Worm (Caenorhabditis elegans) whole organism, young adult: ENCODE data around the gene F44F4.9.

Experiments
- B0336.3 ChIP-seq: fragments of 200-800 bp; sonication (Bioruptor generic); IDR thresholded peaks from 2 replicates; pipeline ENCODE4 v1.3.6; 2022; ENCODE audit warnings: missing genetic modification characterization, missing compliant biosample characterization
- Y53G8AR.9 ChIP-seq: fragments of 200-800 bp; sonication (Bioruptor generic); conservative IDR thresholded peaks from 2 replicates; pipeline ENCODE4 v1.3.6; 2022; ENCODE audit warnings: missing genetic modification reagents, missing genetic modification characterization, missing compliant biosample characterization
- Y79H2A.3 ChIP-seq: fragments of 200-800 bp; sonication (Bioruptor generic); conservative IDR thresholded peaks from 2 replicates; pipeline ENCODE4 v1.3.6; 2022; ENCODE audit warnings: missing genetic modification reagents, missing genetic modification characterization, missing compliant biosample characterization
- ama-1 ChIP-seq, 3 experiments: fragments of 150-350 bp in 1 of 3; sonication (generic microtip) in 2 of 3; optimal IDR thresholded peaks; 2 replicates each; lab custom pipeline; 2014 to 2018; ENCODE audit warnings: missing biosample characterization in 2 of 3, missing genetic modification characterization in 2 of 3, missing genetic modification reagents in 2 of 3
- aptf-2 ChIP-seq: fragments of 200-800 bp; sonication (Bioruptor generic); conservative IDR thresholded peaks from 2 replicates; pipeline ENCODE4 v1.3.6; 2022; ENCODE audit warnings: missing genetic modification reagents, missing genetic modification characterization, missing compliant biosample characterization
- fkh-3 ChIP-seq: sonication (generic microtip); optimal IDR thresholded peaks from 2 replicates; lab custom pipeline; 2016; ENCODE audit warnings: mild to moderate bottlenecking, missing genetic modification characterization, missing compliant biosample characterization
- nfya-1 ChIP-seq: sonication (generic microtip); optimal IDR thresholded peaks from 2 replicates; lab custom pipeline; 2017; ENCODE audit warnings: antibody characterized with exemption, missing compliant biosample characterization, missing genetic modification characterization, borderline replicate concordance; ENCODE audit not compliant: insufficient read depth
- snpc-1.3 ChIP-seq: sonication (generic microtip); optimal IDR thresholded peaks from 2 replicates; lab custom pipeline; 2017; ENCODE audit warnings: missing genetic modification characterization, mild to moderate bottlenecking, missing compliant biosample characterization, antibody characterized with exemption, moderate library complexity, missing genotype, missing genetic modification reagents; ENCODE audit not compliant: insufficient read depth
- snpc-4 ChIP-seq, 5 experiments: fragments of 150-350 bp in 1 of 5; sonication (generic microtip) in 4 of 5; optimal IDR thresholded peaks; 2 replicates each; lab custom pipeline; 2014 to 2018; ENCODE audit warnings: missing genetic modification characterization in 5 of 5, missing biosample characterization in 3 of 5, antibody characterized with exemption in 2 of 5, mild to moderate bottlenecking in 2 of 5, missing compliant biosample characterization in 2 of 5, missing genotype in 2 of 5, moderate library complexity in 2 of 5, missing genetic modification reagents in 1 of 5
- tlf-1 ChIP-seq: fragments of 200-800 bp; sonication (Bioruptor generic); optimal IDR thresholded peaks from 2 replicates; lab custom pipeline; 2018; ENCODE audit warnings: mild to moderate bottlenecking, missing genetic modification characterization, missing compliant biosample characterization
- unc-130 ChIP-seq: sonication (generic microtip); optimal IDR thresholded peaks from 2 replicates; lab custom pipeline; 2016; ENCODE audit warnings: missing genetic modification reagents, missing genetic modification characterization, missing compliant biosample characterization
- unc-62 ChIP-seq: fragments of 150-350 bp; optimal IDR thresholded peaks from 2 replicates; lab custom pipeline; 2014; ENCODE audit warnings: missing biosample characterization, missing genetic modification reagents, missing genetic modification characterization
- ztf-18 ChIP-seq: sonication (generic microtip); optimal IDR thresholded peaks from 2 replicates; lab custom pipeline; 2016; ENCODE audit warnings: missing genotype, mild to moderate bottlenecking, missing genetic modification characterization, missing compliant biosample characterization

DNA sequence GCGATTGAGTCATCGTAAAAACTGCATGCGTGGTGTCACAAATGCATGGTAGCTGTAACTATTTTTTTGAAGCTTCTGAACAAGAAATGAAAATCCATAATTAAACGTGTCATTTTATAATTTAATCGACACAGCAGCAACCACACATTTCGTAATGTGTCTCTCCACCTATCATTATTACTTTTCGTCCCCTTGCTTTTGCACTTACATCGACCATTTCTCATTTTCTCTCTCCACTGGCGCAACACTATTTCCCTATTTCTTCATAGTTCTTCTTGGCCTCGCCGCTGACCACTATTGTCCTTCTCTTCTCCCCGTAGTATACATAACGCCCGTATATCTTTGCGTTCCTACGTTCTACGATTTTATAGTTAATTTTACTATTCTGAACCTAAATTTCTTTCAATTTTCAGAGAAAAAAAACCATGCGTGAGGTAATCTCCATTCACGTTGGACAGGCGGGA is 2.7 kb upstream of the F44F4.9 start, which contains the start of gene tba-4:
- TF ChIP-seq unc-62 (GFP tag; lab: Kevin White, UChicago) (no peak), snpc-4 (GFP tag; optimal IDR thresholded peaks at IDR 0.05; lab: Kevin White, UChicago) (no peak), snpc-4 (tag; optimal IDR thresholded peaks at IDR 0.05; lab: Kevin White, UChicago) (no peak), nfya-1 (tag; lab: Kevin White, UChicago) (no peak), fkh-3 (tag; lab: Kevin White, UChicago) (no peak), Y53G8AR.9 (no peak), Y79H2A.3 (no peak), unc-130 (GFP tag; lab: Kevin White, UChicago) (no peak), aptf-2 (GFP tag; lab: Robert Waterston, UW) (no peak), ztf-18 (tag; lab: Kevin White, UChicago) (no peak), ama-1 (optimal IDR thresholded peaks at IDR 0.05; lab: Kevin White, UChicago) (no peak), ama-1 (GFP tag; optimal IDR thresholded peaks at IDR 0.05; lab: Kevin White, UChicago) (no peak), tlf-1 (GFP tag; lab: Kevin White, UChicago) (no peak), B0336.3 (no peak), snpc-1.3 (tag; lab: Kevin White, UChicago) (no peak)
